Worm (Caenorhabditis elegans) whole organism, early embryonic: ENCODE results near the gene fat-1.

ENCODE experiments used
- B0310.2 ChIP-seq: sonication (generic microtip); optimal IDR thresholded peaks from 2 replicates; lab custom pipeline; 2016; ENCODE audit warnings: mild to moderate bottlenecking, missing genetic modification characterization, missing compliant biosample characterization
- F13C5.2 ChIP-seq: sonication (generic microtip); optimal IDR thresholded peaks from 2 replicates; lab custom pipeline; 2017; ENCODE audit warnings: mild to moderate bottlenecking, missing genetic modification characterization, inconsistent platforms, missing compliant biosample characterization
- aly-1 ChIP-seq: sonication (generic microtip); optimal IDR thresholded peaks from 2 replicates; lab custom pipeline; 2016; ENCODE audit warnings: missing genetic modification characterization, missing compliant biosample characterization
- ama-1 ChIP-seq: fragments of 150-350 bp; optimal IDR thresholded peaks from 2 replicates; lab custom pipeline; 2014
- ceh-13 ChIP-seq: fragments of 200-800 bp; sonication (Bioruptor generic); optimal IDR thresholded peaks from 2 replicates; lab custom pipeline; 2018; ENCODE audit warnings: mild to moderate bottlenecking, missing genetic modification characterization, missing compliant biosample characterization
- ceh-36 ChIP-seq: sonication (generic microtip); optimal IDR thresholded peaks from 2 replicates; lab custom pipeline; 2016; ENCODE audit warnings: missing genetic modification characterization, inconsistent platforms, missing compliant biosample characterization
- ets-7 ChIP-seq: sonication (generic microtip); optimal IDR thresholded peaks from 2 replicates; lab custom pipeline; 2016; ENCODE audit warnings: missing genotype, missing genetic modification characterization, missing compliant biosample characterization
- flt-1 ChIP-seq: fragments of 200-800 bp; sonication (Bioruptor generic); IDR thresholded peaks from 2 replicates; pipeline ENCODE4 v1.3.6; 2022; ENCODE audit warnings: missing genetic modification characterization, missing compliant biosample characterization
- hmbx-1 ChIP-seq: sonication (generic microtip); optimal IDR thresholded peaks from 2 replicates; lab custom pipeline; 2016; ENCODE audit warnings: mild to moderate bottlenecking, missing genetic modification characterization, missing compliant biosample characterization
- hmg-4 ChIP-seq: fragments of 200-800 bp; sonication (Bioruptor generic); optimal IDR thresholded peaks from 2 replicates; lab custom pipeline; 2018; ENCODE audit warnings: mild to moderate bottlenecking, missing genetic modification characterization, missing compliant biosample characterization
- hnd-1 ChIP-seq: sonication (generic microtip); optimal IDR thresholded peaks from 2 replicates; lab custom pipeline; 2016; ENCODE audit warnings: missing genetic modification characterization, missing compliant biosample characterization
- pes-1 ChIP-seq: fragments of 200-800 bp; sonication (Bioruptor generic); IDR thresholded peaks from 2 replicates; pipeline ENCODE4 v1.3.6; 2022; ENCODE audit warnings: missing genetic modification reagents, missing genetic modification characterization, missing compliant biosample characterization
- scrt-1 ChIP-seq: fragments of 200-800 bp; sonication (Bioruptor generic); IDR thresholded peaks from 2 replicates; pipeline ENCODE4 v1.3.6; 2022; ENCODE audit warnings: missing genetic modification characterization, missing compliant biosample characterization
- sea-1 ChIP-seq: fragments of 200-800 bp; sonication (Bioruptor generic); conservative IDR thresholded peaks from 2 replicates; pipeline ENCODE4 v1.3.6; 2022; ENCODE audit warnings: missing genetic modification characterization, missing compliant biosample characterization
- tbx-11 ChIP-seq: fragments of 200-800 bp; sonication (Bioruptor generic); IDR thresholded peaks from 2 replicates; pipeline ENCODE4 v1.3.6; 2022; ENCODE audit warnings: missing genetic modification characterization, missing compliant biosample characterization
- tbx-37 ChIP-seq: fragments of 200-800 bp; sonication (Bioruptor generic); conservative IDR thresholded peaks from 2 replicates; pipeline ENCODE4 v1.3.6; 2022; ENCODE audit warnings: missing genetic modification reagents, missing genetic modification characterization, missing compliant biosample characterization
- tra-4 ChIP-seq: sonication (generic microtip); optimal IDR thresholded peaks from 2 replicates; lab custom pipeline; 2017; ENCODE audit warnings: missing genetic modification characterization, missing compliant biosample characterization

The fat-1 gene

DNA sequence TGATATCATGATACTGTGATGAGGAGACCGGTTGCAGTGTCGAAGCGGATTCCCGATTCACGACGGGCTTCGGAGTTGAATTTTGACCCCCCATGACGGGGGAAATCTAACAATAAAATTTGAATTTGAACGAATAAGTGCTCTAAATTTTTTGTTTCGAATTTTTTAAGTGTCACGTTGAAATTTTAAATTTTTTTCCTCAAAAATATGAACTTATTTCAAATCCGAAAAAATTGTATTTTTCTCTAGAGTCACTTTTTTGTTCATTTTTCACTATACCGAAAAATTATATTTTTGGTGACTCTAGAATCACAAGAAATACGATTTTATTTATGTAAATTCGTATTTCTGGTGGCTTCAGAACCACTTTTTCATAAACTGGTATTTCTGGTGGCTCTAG is 43.0 kb downstream of the fat-1 start, which contains the start of gene W02A2.8:
Gene W02A2.8 (minus strand): TSS at position 101 of the 400 bp plus-strand sequence.
- no peak for TF ChIP-seq hmbx-1 (tag; lab: Kevin White, UChicago)

DNA sequence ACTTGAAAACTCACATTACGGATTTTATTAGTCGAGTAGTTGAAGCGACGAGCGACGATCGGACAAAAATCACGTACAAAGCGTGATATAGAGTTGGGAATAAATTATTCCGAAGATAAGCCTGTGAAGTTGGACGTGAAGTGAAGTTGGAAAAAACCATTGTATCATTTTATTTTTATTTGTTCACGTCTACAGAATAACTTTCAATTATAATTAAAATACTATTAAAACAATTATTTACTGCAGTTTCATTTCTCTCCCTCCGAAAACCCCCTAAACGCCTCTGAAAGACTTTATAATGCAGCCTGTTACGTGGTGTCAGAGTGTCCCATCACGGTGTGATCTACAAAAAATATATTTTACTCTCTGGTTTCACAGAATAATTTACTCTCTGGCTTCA is 44.7 kb downstream of the fat-1 start, which contains the start of gene Y62E10A.3:
Gene Y62E10A.3 (minus strand): TSS at position 101 of the 400 bp plus-strand sequence.
- TF ChIP-seq B0310.2 (tag; lab: Kevin White, UChicago) = no peak
- TF ChIP-seq tbx-37 = no peak
- TF ChIP-seq aly-1 = no peak
- no peak for TF ChIP-seq flt-1 (GFP tag; lab: Robert Waterston, UW)
- TF ChIP-seq hmbx-1 (tag; lab: Kevin White, UChicago) = no peak
- TF ChIP-seq tbx-11 (GFP tag; lab: Robert Waterston, UW) = no peak
- TF ChIP-seq ceh-36 (tag; lab: Kevin White, UChicago) = no peak
- TF ChIP-seq ceh-13 = no peak
- TF ChIP-seq tra-4 (tag; lab: Kevin White, UChicago) = no peak
- no peak for TF ChIP-seq scrt-1 (GFP tag; lab: Robert Waterston, UW)
- TF ChIP-seq sea-1 (GFP tag; lab: Robert Waterston, UW) = no peak
- TF ChIP-seq pes-1 (GFP tag; lab: Robert Waterston, UW) = no peak
- TF ChIP-seq F13C5.2 (tag; lab: Kevin White, UChicago) = no peak
- no peak for TF ChIP-seq ama-1 (lab: Kevin White, UChicago)
- no peak for TF ChIP-seq ets-7
- TF ChIP-seq hnd-1 (tag; lab: Kevin White, UChicago) = no peak
- TF ChIP-seq hmg-4 (GFP tag; lab: Kevin White, UChicago) = no peak

DNA sequence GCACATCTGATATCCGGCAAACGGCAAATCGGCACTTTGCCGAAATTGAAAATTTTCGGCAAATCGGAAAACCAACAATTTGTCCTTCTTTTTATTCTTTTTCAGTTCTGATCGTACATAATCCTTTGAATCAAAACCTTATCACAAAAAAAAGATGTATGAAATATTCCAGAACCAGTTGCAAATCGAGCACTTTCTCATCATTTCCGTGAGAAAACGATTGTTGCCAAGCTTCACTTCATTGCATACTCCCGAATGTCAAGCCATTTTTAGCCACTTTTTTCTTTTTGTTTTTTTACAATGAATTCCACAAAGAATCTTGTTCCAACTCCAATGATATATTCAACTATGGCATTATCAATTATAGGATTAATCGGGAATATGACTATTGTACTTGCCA is 49.4 kb downstream of the fat-1 start, which contains the start of gene srsx-25:
Gene srsx-25 (plus strand): TSS at position 301 of the 400 bp plus-strand sequence.
- TF ChIP-seq ceh-36 (tag; lab: Kevin White, UChicago) (no peak), tbx-37 (no peak), flt-1 (GFP tag; lab: Robert Waterston, UW) (no peak), hmg-4 (GFP tag; lab: Kevin White, UChicago) (no peak), tra-4 (tag; lab: Kevin White, UChicago) (no peak), sea-1 (GFP tag; lab: Robert Waterston, UW) (no peak), aly-1 (no peak), pes-1 (GFP tag; lab: Robert Waterston, UW) (no peak), scrt-1 (GFP tag; lab: Robert Waterston, UW) (no peak), ceh-13 (no peak), ama-1 (lab: Kevin White, UChicago) (no peak), B0310.2 (tag; lab: Kevin White, UChicago) (no peak), hnd-1 (tag; lab: Kevin White, UChicago) (no peak), ets-7 (no peak), F13C5.2 (tag; lab: Kevin White, UChicago) (no peak), tbx-11 (GFP tag; lab: Robert Waterston, UW) (no peak)
